Fruit fly (Drosophila melanogaster) whole organism, prepupa: ENCODE data around the gene CG6739.
A peak's percentile ranks its signal among the peaks of the same experiment; 100 is the strongest.

Experiments
- Blimp-1 ChIP-seq: fragments of 200-800 bp; sonication (Bioruptor generic); optimal IDR thresholded peaks from 3 replicates; lab custom pipeline; 2017; ENCODE audit warnings: missing biosample characterization, missing genetic modification characterization, mild to moderate bottlenecking, moderate library complexity, missing genetic modification reagents
- CG10631 ChIP-seq: fragments of 200-800 bp; sonication (Bioruptor generic); optimal IDR thresholded peaks from 2 replicates; lab custom pipeline; 2016; ENCODE audit warnings: missing biosample characterization, missing genetic modification characterization
- CG10669 ChIP-seq: fragments of 200-800 bp; sonication (Bioruptor generic); optimal IDR thresholded peaks from 3 replicates; lab custom pipeline; 2018; ENCODE audit warnings: missing biosample characterization, mild to moderate bottlenecking, missing genetic modification characterization, moderate library complexity
- CG11294 ChIP-seq: fragments of 200-800 bp; sonication (Bioruptor generic); IDR thresholded peaks from 2 replicates; pipeline ENCODE4 v1.3.6; 2022; ENCODE audit warnings: missing biosample characterization, missing genetic modification characterization
- CG11762 ChIP-seq: fragments of 200-800 bp; sonication (Bioruptor generic); optimal IDR thresholded peaks from 3 replicates; lab custom pipeline; 2016; ENCODE audit warnings: missing biosample characterization, missing genetic modification characterization; ENCODE audit not compliant: insufficient read depth
- CG15336 ChIP-seq: fragments of 200-800 bp; sonication (Bioruptor generic); IDR thresholded peaks from 2 replicates; pipeline ENCODE4 v1.3.6; 2022; ENCODE audit warnings: missing biosample characterization, missing genetic modification characterization
- CG1621 ChIP-seq: fragments of 200-800 bp; sonication (Bioruptor generic); optimal IDR thresholded peaks from 3 replicates; lab custom pipeline; 2018; ENCODE audit warnings: missing biosample characterization, mild to moderate bottlenecking, missing genetic modification characterization
- CG16779 ChIP-seq: fragments of 200-800 bp; sonication (Bioruptor generic); optimal IDR thresholded peaks from 3 replicates; lab custom pipeline; 2017; ENCODE audit warnings: missing biosample characterization, mild to moderate bottlenecking, missing genetic modification characterization
- CG3032 ChIP-seq: fragments of 200-800 bp; optimal IDR thresholded peaks from 2 replicates; lab custom pipeline; 2019; ENCODE audit warnings: missing biosample characterization, mild to moderate bottlenecking, missing genetic modification characterization, moderate library complexity
- CG31627 ChIP-seq: fragments of 200-800 bp; sonication (Bioruptor generic); optimal IDR thresholded peaks from 3 replicates; lab custom pipeline; 2016; ENCODE audit warnings: missing biosample characterization, missing genetic modification characterization
- CG32006 ChIP-seq: fragments of 200-800 bp; sonication (Bioruptor generic); optimal IDR thresholded peaks from 3 replicates; lab custom pipeline; 2017; ENCODE audit warnings: missing biosample characterization, mild to moderate bottlenecking, missing genetic modification characterization
- CG4318 ChIP-seq: fragments of 200-800 bp; sonication (Bioruptor generic); optimal IDR thresholded peaks from 3 replicates; lab custom pipeline; 2017; ENCODE audit warnings: missing biosample characterization, mild to moderate bottlenecking, missing genetic modification characterization
- CG6163 ChIP-seq: fragments of 200-800 bp; sonication (Bioruptor generic); IDR thresholded peaks from 3 replicates; pipeline ENCODE4 v1.3.6; 2022; ENCODE audit warnings: missing biosample characterization, missing genetic modification characterization
- CG6808 ChIP-seq: fragments of 200-800 bp; sonication (Bioruptor generic); optimal IDR thresholded peaks from 3 replicates; lab custom pipeline; 2017; ENCODE audit warnings: missing biosample characterization, missing genetic modification characterization, mild to moderate bottlenecking, moderate library complexity, missing genetic modification reagents
- CG6854 ChIP-seq: fragments of 200-800 bp; sonication (Bioruptor generic); optimal IDR thresholded peaks from 2 replicates; lab custom pipeline; 2017; ENCODE audit warnings: missing biosample characterization, mild to moderate bottlenecking, missing genetic modification characterization
- CG7368 ChIP-seq: fragments of 200-800 bp; sonication (Bioruptor generic); optimal IDR thresholded peaks from 3 replicates; lab custom pipeline; 2016; ENCODE audit warnings: missing biosample characterization, missing genetic modification characterization
- CG8119 ChIP-seq: fragments of 200-800 bp; sonication (Bioruptor generic); IDR thresholded peaks from 3 replicates; pipeline ENCODE4 v1.3.6; 2022; ENCODE audit warnings: missing biosample characterization, missing genetic modification characterization
- CG8319 ChIP-seq: fragments of 200-800 bp; sonication (Bioruptor generic); optimal IDR thresholded peaks from 3 replicates; lab custom pipeline; 2016; ENCODE audit warnings: missing biosample characterization, missing genetic modification characterization
- CG8632 ChIP-seq: fragments of 200-800 bp; sonication (Bioruptor generic); optimal IDR thresholded peaks from 3 replicates; lab custom pipeline; 2016; ENCODE audit warnings: missing biosample characterization, missing genetic modification characterization
- CG9139 ChIP-seq: fragments of 200-800 bp; sonication (Bioruptor generic); optimal IDR thresholded peaks from 3 replicates; lab custom pipeline; 2017; ENCODE audit warnings: missing biosample characterization, mild to moderate bottlenecking, missing genetic modification characterization
- Eip75B ChIP-seq: fragments of 200-800 bp; sonication (Bioruptor generic); optimal IDR thresholded peaks from 3 replicates; lab custom pipeline; 2016; ENCODE audit warnings: missing biosample characterization, missing genetic modification characterization
- Eip78C ChIP-seq: fragments of 200-800 bp; sonication (Bioruptor generic); peaks from one replicate; lab custom pipeline; 2016; ENCODE audit warnings: missing biosample characterization, missing genetic modification characterization
- Eip93F ChIP-seq: fragments of 200-800 bp; sonication (Bioruptor generic); optimal IDR thresholded peaks from 2 replicates; lab custom pipeline; 2016; ENCODE audit warnings: missing biosample characterization, mild to moderate bottlenecking, missing genetic modification characterization
- Ets96B ChIP-seq: fragments of 200-800 bp; optimal IDR thresholded peaks from 2 replicates; lab custom pipeline; 2019; ENCODE audit warnings: missing biosample characterization, mild to moderate bottlenecking, missing genetic modification characterization, moderate library complexity
- Gug ChIP-seq: fragments of 200-800 bp; sonication (Bioruptor generic); IDR thresholded peaks from 2 replicates; pipeline ENCODE4 v1.3.6; 2022; ENCODE audit warnings: missing biosample characterization, missing genetic modification characterization
- Hr38 ChIP-seq: sonication (Bioruptor generic); optimal IDR thresholded peaks from 2 replicates; lab custom pipeline; 2016; ENCODE audit warnings: missing biosample characterization, missing genetic modification characterization
- Hr39 ChIP-seq: fragments of 200-800 bp; sonication (Bioruptor generic); optimal IDR thresholded peaks from 2 replicates; lab custom pipeline; 2016; ENCODE audit warnings: missing biosample characterization, missing genetic modification characterization
- Lpt ChIP-seq: fragments of 200-800 bp; sonication (Bioruptor generic); optimal IDR thresholded peaks from 3 replicates; lab custom pipeline; 2016; ENCODE audit warnings: missing biosample characterization, missing genetic modification characterization
- Met ChIP-seq: fragments of 200-800 bp; sonication (Bioruptor generic); optimal IDR thresholded peaks from 3 replicates; lab custom pipeline; 2016; ENCODE audit warnings: missing biosample characterization, missing genetic modification characterization
- OdsH ChIP-seq: fragments of 200-800 bp; sonication (Bioruptor generic); optimal IDR thresholded peaks from 3 replicates; lab custom pipeline; 2016; ENCODE audit warnings: missing biosample characterization, missing genetic modification characterization
- Smox ChIP-seq: fragments of 200-800 bp; sonication (Bioruptor generic); optimal IDR thresholded peaks from 3 replicates; lab custom pipeline; 2016; ENCODE audit warnings: missing biosample characterization, missing genetic modification characterization
- Sox102F ChIP-seq: fragments of 200-800 bp; sonication (Bioruptor generic); optimal IDR thresholded peaks from 2 replicates; lab custom pipeline; 2016; ENCODE audit warnings: missing biosample characterization, mild to moderate bottlenecking, missing genetic modification characterization
- Sox14 ChIP-seq: fragments of 200-800 bp; sonication (Bioruptor generic); optimal IDR thresholded peaks from 3 replicates; lab custom pipeline; 2016; ENCODE audit warnings: missing biosample characterization, missing genetic modification characterization
- Sox15 ChIP-seq: fragments of 200-800 bp; sonication (Bioruptor generic); optimal IDR thresholded peaks from 3 replicates; lab custom pipeline; 2016; ENCODE audit warnings: missing biosample characterization, missing genetic modification characterization
- achi ChIP-seq: fragments of 200-800 bp; sonication (Bioruptor generic); optimal IDR thresholded peaks from 3 replicates; lab custom pipeline; 2016; ENCODE audit warnings: missing biosample characterization, missing genetic modification characterization
- acj6 ChIP-seq: fragments of 200-800 bp; sonication (Bioruptor generic); optimal IDR thresholded peaks from 3 replicates; lab custom pipeline; 2016; ENCODE audit warnings: missing biosample characterization, missing genetic modification characterization
- cyc ChIP-seq: fragments of 200-800 bp; sonication (Bioruptor generic); optimal IDR thresholded peaks from 3 replicates; lab custom pipeline; 2016; ENCODE audit warnings: missing biosample characterization, missing genetic modification characterization
- dac ChIP-seq: fragments of 200-800 bp; sonication (Bioruptor generic); optimal IDR thresholded peaks from 2 replicates; lab custom pipeline; 2017; ENCODE audit warnings: missing biosample characterization, mild to moderate bottlenecking, missing genetic modification characterization
- dsx ChIP-seq: fragments of 200-800 bp; optimal IDR thresholded peaks from 3 replicates; lab custom pipeline; 2019; ENCODE audit warnings: missing biosample characterization, mild to moderate bottlenecking, missing genetic modification characterization, moderate library complexity; ENCODE audit not compliant: poor library complexity, severe bottlenecking
- eg ChIP-seq: fragments of 200-800 bp; sonication (Bioruptor generic); IDR thresholded peaks from 3 replicates; pipeline ENCODE4 v1.3.6; 2022; ENCODE audit warnings: missing biosample characterization, missing genetic modification characterization
- fd59A ChIP-seq: fragments of 200-800 bp; sonication (Bioruptor generic); optimal IDR thresholded peaks from 2 replicates; lab custom pipeline; 2017; ENCODE audit warnings: missing biosample characterization, mild to moderate bottlenecking, missing genetic modification characterization, missing genetic modification reagents
- net ChIP-seq: fragments of 200-800 bp; sonication (Bioruptor generic); optimal IDR thresholded peaks from 3 replicates; lab custom pipeline; 2016; ENCODE audit warnings: missing biosample characterization, missing genetic modification characterization
- pdm3 ChIP-seq: fragments of 200-800 bp; sonication (Bioruptor generic); optimal IDR thresholded peaks from 3 replicates; lab custom pipeline; 2016; ENCODE audit warnings: missing biosample characterization, missing genetic modification characterization
- salr ChIP-seq, 2 experiments: fragments of 200-800 bp; sonication (Bioruptor generic); optimal IDR thresholded peaks; 3 replicates each; lab custom pipeline; 2016 to 2018; ENCODE audit warnings: missing biosample characterization in 2 of 2, missing genetic modification characterization in 2 of 2, mild to moderate bottlenecking in 1 of 2
- spab ChIP-seq: fragments of 200-800 bp; sonication (Bioruptor generic); optimal IDR thresholded peaks from 2 replicates; lab custom pipeline; 2017; ENCODE audit warnings: missing biosample characterization, mild to moderate bottlenecking, missing genetic modification characterization, missing genetic modification reagents
- ss ChIP-seq, 2 experiments: fragments of 200-800 bp; sonication (Bioruptor generic); optimal IDR thresholded peaks; 2 replicates in 1 of 2; 3 replicates in 1 of 2; lab custom pipeline; 2017 to 2018; ENCODE audit warnings: mild to moderate bottlenecking in 2 of 2, missing biosample characterization in 2 of 2, missing genetic modification characterization in 2 of 2, moderate library complexity in 1 of 2
- svp ChIP-seq: fragments of 200-800 bp; sonication (Bioruptor generic); peaks from one replicate; lab custom pipeline; 2016; ENCODE audit warnings: missing biosample characterization, missing genetic modification characterization
- topi ChIP-seq: fragments of 200-800 bp; sonication (Bioruptor generic); optimal IDR thresholded peaks from 3 replicates; lab custom pipeline; 2016; ENCODE audit warnings: missing biosample characterization, missing genetic modification characterization
- vri ChIP-seq: fragments of 200-800 bp; sonication (Bioruptor generic); optimal IDR thresholded peaks from 3 replicates; lab custom pipeline; 2016; ENCODE audit warnings: missing biosample characterization, mild to moderate bottlenecking, missing genetic modification characterization

CG6739 gene

DNA sequence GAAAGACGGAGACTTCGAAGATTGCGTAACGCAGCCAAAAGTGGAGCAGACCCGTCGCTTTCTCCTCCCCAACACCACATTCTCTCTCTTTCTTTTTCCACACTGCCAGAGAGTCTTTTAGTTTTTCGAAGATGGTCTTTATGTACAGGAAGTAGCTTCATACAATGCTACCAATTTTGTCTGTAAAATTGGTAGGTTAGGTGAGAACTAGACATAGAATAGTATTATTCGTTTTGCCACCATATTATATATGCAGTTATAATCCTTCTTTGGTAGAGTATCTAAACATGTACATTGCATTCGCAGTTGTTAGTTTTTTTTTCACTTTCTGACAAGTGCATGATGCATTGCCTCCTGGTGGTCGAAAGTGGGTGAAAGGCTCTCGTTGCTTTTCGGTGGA, 10.8 kb upstream of the CG6739 start (continued):
- TF ChIP-seq Sox14 (GFP tag; lab: Kevin White, UChicago): no peak
- peak; percentile 15 for TF ChIP-seq dac (GFP tag; lab: Kevin White, UChicago)
- no peak for TF ChIP-seq CG8319 (GFP tag; lab: Kevin White, UChicago)
- TF ChIP-seq Smox (GFP tag; lab: Kevin White, UChicago): peak; percentile 35
- no peak for TF ChIP-seq CG16779 (tag; lab: Kevin White, UChicago)
- peak; percentile 15 for TF ChIP-seq pdm3 (GFP tag; lab: Kevin White, UChicago)
- peak; percentile 12 for TF ChIP-seq acj6
- TF ChIP-seq topi (GFP tag; lab: Kevin White, UChicago): peak; percentile 60
- peak; percentile 64 for TF ChIP-seq CG15336 (GFP tag; lab: Robert Waterston, UW)
- TF ChIP-seq CG6808 (GFP tag; lab: Kevin White, UChicago): no peak
- no peak for TF ChIP-seq CG3032 (tag; lab: Kevin White, UChicago)
- TF ChIP-seq CG10669 (GFP tag; lab: Kevin White, UChicago): no peak
- TF ChIP-seq Sox102F (GFP tag; lab: Kevin White, UChicago): no peak

DNA sequence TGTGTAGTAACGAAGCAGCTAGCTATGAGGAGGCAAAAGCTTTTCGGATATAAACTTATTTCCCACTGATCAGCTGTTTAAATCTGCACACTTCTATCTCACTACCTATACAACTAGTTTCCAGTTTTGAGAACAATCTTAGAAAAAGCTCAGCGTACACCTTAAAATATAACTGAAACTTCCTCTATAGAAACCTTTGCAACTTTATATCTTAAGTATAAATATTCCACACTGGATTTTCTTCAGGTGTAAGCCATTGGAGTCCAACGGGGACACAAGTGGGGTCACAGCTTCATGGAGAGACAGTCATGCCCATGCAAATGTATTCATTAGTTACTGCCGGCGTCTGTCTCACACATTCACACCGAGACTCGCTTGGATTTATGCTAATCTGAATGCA, 9.9 kb upstream of the CG6739 start:
- TF ChIP-seq Lpt (GFP tag; lab: Kevin White, UChicago) (peak; percentile 33), Eip78C (GFP tag; lab: Kevin White, UChicago) (peak; percentile 77), CG15336 (GFP tag; lab: Robert Waterston, UW) (peak; percentile 58), CG8119 (peak; percentile 28; the same call in 1 of the 3 replicates), Hr39 (GFP tag; lab: Kevin White, UChicago) (no peak), Sox15 (no peak), CG7368 (GFP tag; lab: Kevin White, UChicago) (no peak), CG8632 (no peak), CG10669 (GFP tag; lab: Kevin White, UChicago) (peak; percentile 5), dsx (GFP tag; lab: Kevin White, UChicago) (no peak), fd59A (GFP tag; lab: Kevin White, UChicago) (no peak), net (GFP tag; lab: Kevin White, UChicago) (no peak), Sox14 (GFP tag; lab: Kevin White, UChicago) (no peak), vri (GFP tag; lab: Kevin White, UChicago) (no peak), Eip93F (GFP tag; lab: Kevin White, UChicago) (no peak), CG31627 (GFP tag; lab: Kevin White, UChicago) (no peak), Hr38 (GFP tag; lab: Kevin White, UChicago) (no peak), salr (GFP tag; optimal IDR thresholded peaks at IDR 0.05; lab: Kevin White, UChicago) (no peak), CG1621 (no peak), CG4318 (GFP tag; lab: Kevin White, UChicago) (no peak), CG11294 (GFP tag; lab: Robert Waterston, UW) (peak; percentile 8; the same call in 1 of the 2 replicates), spab (no peak), CG32006 (no peak), svp (GFP tag; lab: Kevin White, UChicago) (no peak), pdm3 (GFP tag; lab: Kevin White, UChicago) (no peak), CG10631 (GFP tag; lab: Kevin White, UChicago) (no peak), Blimp-1 (GFP tag; lab: Kevin White, UChicago) (no peak), Gug (GFP tag; lab: Robert Waterston, UW) (no peak), CG8319 (GFP tag; lab: Kevin White, UChicago) (no peak), topi (GFP tag; lab: Kevin White, UChicago) (no peak), eg (GFP tag; lab: Robert Waterston, UW) (peak; percentile 52), CG9139 (GFP tag; lab: Kevin White, UChicago) (no peak), Eip75B (GFP tag; lab: Kevin White, UChicago) (no peak), dac (GFP tag; lab: Kevin White, UChicago) (no peak), CG6854 (GFP tag; lab: Kevin White, UChicago) (no peak), Ets96B (tag; lab: Kevin White, UChicago) (no peak), ss (GFP tag; optimal IDR thresholded peaks at IDR 0.05; lab: Kevin White, UChicago) (no peak), cyc (GFP tag; lab: Kevin White, UChicago) (no peak), Met (no peak), Smox (GFP tag; lab: Kevin White, UChicago) (no peak), CG6163 (GFP tag; lab: Robert Waterston, UW) (peak; percentile 5; the same call in 2 of the 3 replicates), CG11762 (GFP tag; lab: Kevin White, UChicago) (no peak), OdsH (GFP tag; lab: Kevin White, UChicago) (no peak), achi (GFP tag; lab: Kevin White, UChicago) (no peak)
